Fruit fly (Drosophila melanogaster) whole organism, embryonic: ENCODE measurements around the gene CG3635.

Experiments used
- Atf-2 ChIP-seq: fragments of 200-800 bp; sonication (Bioruptor generic); optimal IDR thresholded peaks from 2 replicates; lab custom pipeline; 2016; ENCODE audit warnings: missing biosample characterization, missing genetic modification characterization
- CG10321 ChIP-seq: fragments of 200-800 bp; sonication (Bioruptor generic); IDR thresholded peaks from 2 replicates; pipeline ENCODE4 v1.3.6; 2022; ENCODE audit warnings: missing biosample characterization, missing genetic modification characterization
- CG10366 ChIP-seq: fragments of 200-800 bp; sonication (Bioruptor generic); IDR thresholded peaks from 2 replicates; pipeline ENCODE4 v1.3.6; 2022; ENCODE audit warnings: missing biosample characterization, missing genetic modification characterization
- CG10979 ChIP-seq: fragments of 200-800 bp; sonication (Bioruptor generic); optimal IDR thresholded peaks from 2 replicates; lab custom pipeline; 2018; ENCODE audit warnings: missing biosample characterization, mild to moderate bottlenecking, missing genetic modification characterization, moderate library complexity
- CG12155 ChIP-seq: fragments of 200-800 bp; sonication (Bioruptor generic); optimal IDR thresholded peaks from 3 replicates; lab custom pipeline; 2016; ENCODE audit warnings: missing biosample characterization, missing genetic modification characterization
- CG12236 ChIP-seq: fragments of 200-800 bp; sonication (Bioruptor generic); optimal IDR thresholded peaks from 2 replicates; lab custom pipeline; 2016; ENCODE audit warnings: missing biosample characterization, missing genetic modification characterization
- CG13624 ChIP-seq: fragments of 200-800 bp; sonication (Bioruptor generic); optimal IDR thresholded peaks from 2 replicates; lab custom pipeline; 2016; ENCODE audit warnings: missing biosample characterization, missing genetic modification characterization
- CG14050 ChIP-seq: fragments of 200-800 bp; sonication (Bioruptor generic); IDR thresholded peaks from 3 replicates; pipeline ENCODE4 v1.3.6; 2022; ENCODE audit warnings: missing biosample characterization, missing genetic modification characterization
- CG14965 ChIP-seq: fragments of 200-800 bp; sonication (Bioruptor generic); optimal IDR thresholded peaks from 2 replicates; lab custom pipeline; 2016; ENCODE audit warnings: missing biosample characterization, missing genetic modification characterization, borderline replicate concordance
- CG15073 ChIP-seq: fragments of 200-800 bp; sonication (Bioruptor generic); optimal IDR thresholded peaks from 2 replicates; lab custom pipeline; 2016; ENCODE audit warnings: missing biosample characterization, missing genetic modification characterization
- CG15479 ChIP-seq: fragments of 200-800 bp; sonication (Bioruptor generic); optimal IDR thresholded peaks from 3 replicates; lab custom pipeline; 2019; ENCODE audit warnings: missing biosample characterization, mild to moderate bottlenecking, missing genetic modification characterization, moderate library complexity
- CG1647 ChIP-seq: fragments of 200-800 bp; sonication (Bioruptor generic); optimal IDR thresholded peaks from 3 replicates; lab custom pipeline; 2016; ENCODE audit warnings: missing biosample characterization, missing genetic modification characterization
- CG17328 ChIP-seq: fragments of 200-800 bp; sonication (Bioruptor generic); IDR thresholded peaks from 2 replicates; pipeline ENCODE4 v1.3.6; 2022; ENCODE audit warnings: missing biosample characterization, missing genetic modification characterization
- CG31224 ChIP-seq: fragments of 200-800 bp; sonication (Bioruptor generic); IDR thresholded peaks from 2 replicates; pipeline ENCODE4 v1.3.6; 2022; ENCODE audit warnings: missing biosample characterization, missing genetic modification characterization
- CG31388 ChIP-seq: fragments of 200-800 bp; sonication (Bioruptor generic); optimal IDR thresholded peaks from 2 replicates; lab custom pipeline; 2016; ENCODE audit warnings: missing biosample characterization, missing genetic modification characterization
- CG4360 ChIP-seq: fragments of 200-800 bp; sonication (Bioruptor generic); IDR thresholded peaks from 2 replicates; pipeline ENCODE4 v1.3.6; 2022; ENCODE audit warnings: missing biosample characterization, missing genetic modification characterization
- CG8281 ChIP-seq: fragments of 200-800 bp; sonication (Bioruptor generic); optimal IDR thresholded peaks from 2 replicates; lab custom pipeline; 2018; ENCODE audit warnings: missing biosample characterization, mild to moderate bottlenecking, missing genetic modification characterization, moderate library complexity
- CG9876 ChIP-seq: fragments of 200-800 bp; sonication (Bioruptor generic); optimal IDR thresholded peaks from 2 replicates; lab custom pipeline; 2016; ENCODE audit warnings: missing biosample characterization, missing genetic modification characterization
- GATAe ChIP-seq: fragments of 200-800 bp; sonication (Bioruptor generic); conservative IDR thresholded peaks from 2 replicates; pipeline ENCODE4 v1.3.6; 2022; ENCODE audit warnings: missing biosample characterization, missing genetic modification characterization
- HLHmδ ChIP-seq: fragments of 200-800 bp; sonication (Bioruptor generic); optimal IDR thresholded peaks from 2 replicates; lab custom pipeline; 2018; ENCODE audit warnings: missing biosample characterization, mild to moderate bottlenecking, missing genetic modification characterization, moderate library complexity
- HmgD ChIP-seq: fragments of 200-800 bp; sonication (Bioruptor generic); optimal IDR thresholded peaks from 3 replicates; lab custom pipeline; 2016; ENCODE audit warnings: missing biosample characterization, missing genetic modification characterization
- Hmr ChIP-seq: fragments of 200-800 bp; sonication (Bioruptor generic); optimal IDR thresholded peaks from 3 replicates; lab custom pipeline; 2017; ENCODE audit warnings: mild to moderate bottlenecking, missing biosample characterization, missing genetic modification reagents, missing genetic modification characterization
- Hr39 ChIP-seq: fragments of >200 bp; optimal IDR thresholded peaks from 2 replicates; lab custom pipeline; 2017
- Nf-YB ChIP-seq: fragments of 200-800 bp; sonication (Bioruptor generic); optimal IDR thresholded peaks from 3 replicates; lab custom pipeline; 2019; ENCODE audit warnings: missing biosample characterization, mild to moderate bottlenecking, missing genetic modification characterization, moderate library complexity
- Optix ChIP-seq: fragments of 200-800 bp; sonication (Bioruptor generic); IDR thresholded peaks from 3 replicates; pipeline ENCODE4 v1.3.6; 2022; ENCODE audit warnings: missing biosample characterization, missing genetic modification characterization
- Rfx ChIP-seq: fragments of 200-800 bp; sonication (Bioruptor generic); IDR thresholded peaks from 2 replicates; pipeline ENCODE4 v1.3.6; 2022; ENCODE audit warnings: missing biosample characterization, missing genetic modification characterization
- Sin3A ChIP-seq: fragments of >200 bp; optimal IDR thresholded peaks from 2 replicates; lab custom pipeline; 2018
- Stat92E ChIP-seq, 3 experiments: fragments of >200 bp in 2 of 3; fragments of 200-800 bp in 1 of 3; sonication (Bioruptor generic) in 1 of 3; optimal IDR thresholded peaks; 2 replicates each; lab custom pipeline; 2017 to 2019; ENCODE audit warnings: missing biosample characterization in 3 of 3, missing genetic modification characterization in 3 of 3, mild to moderate bottlenecking in 1 of 3, moderate library complexity in 1 of 3
- ato ChIP-seq: fragments of 200-800 bp; sonication (Bioruptor generic); IDR thresholded peaks from 2 replicates; pipeline ENCODE4 v1.3.6; 2022; ENCODE audit warnings: missing biosample characterization, missing genetic modification characterization; ENCODE audit not compliant: partially characterized antibody
- bigmax ChIP-seq: fragments of 200-800 bp; sonication (Bioruptor generic); optimal IDR thresholded peaks from 2 replicates; lab custom pipeline; 2018; ENCODE audit warnings: missing biosample characterization, mild to moderate bottlenecking, missing genetic modification characterization
- dan ChIP-seq: fragments of 200-800 bp; sonication (Bioruptor generic); IDR thresholded peaks from 2 replicates; pipeline ENCODE4 v1.3.6; 2022; ENCODE audit warnings: missing biosample characterization, missing genetic modification characterization
- danr ChIP-seq: fragments of 200-800 bp; sonication (Bioruptor generic); IDR thresholded peaks from 2 replicates; pipeline ENCODE4 v1.3.6; 2022; ENCODE audit warnings: missing biosample characterization, missing genetic modification characterization
- dmrt99B ChIP-seq: fragments of 200-800 bp; sonication (Bioruptor generic); optimal IDR thresholded peaks from 2 replicates; lab custom pipeline; 2018; ENCODE audit warnings: missing biosample characterization, mild to moderate bottlenecking, missing genetic modification characterization, moderate library complexity
- fd102C ChIP-seq: fragments of 200-800 bp; sonication (Bioruptor generic); optimal IDR thresholded peaks from 2 replicates; lab custom pipeline; 2018; ENCODE audit warnings: missing biosample characterization, mild to moderate bottlenecking, missing genetic modification characterization, moderate library complexity
- fd64A ChIP-seq: fragments of 200-800 bp; sonication (Bioruptor generic); optimal IDR thresholded peaks from 3 replicates; lab custom pipeline; 2018; ENCODE audit warnings: missing biosample characterization, mild to moderate bottlenecking, missing genetic modification characterization
- gro ChIP-seq: fragments of 200-800 bp; sonication (Bioruptor generic); optimal IDR thresholded peaks from 2 replicates; lab custom pipeline; 2016; ENCODE audit warnings: missing biosample characterization, missing genetic modification characterization
- gt ChIP-seq: fragments of 200-800 bp; sonication (Bioruptor generic); IDR thresholded peaks from 2 replicates; pipeline ENCODE4 v1.3.6; 2022; ENCODE audit warnings: missing biosample characterization, missing genetic modification characterization
- insv ChIP-seq, 2 experiments: fragments of 200-800 bp; sonication (Bioruptor generic); optimal IDR thresholded peaks; 3 replicates each; lab custom pipeline; 2016 to 2018; ENCODE audit warnings: missing biosample characterization in 2 of 2, missing genetic modification characterization in 2 of 2
- inv ChIP-seq: fragments of 200-800 bp; sonication (Bioruptor generic); IDR thresholded peaks from 2 replicates; pipeline ENCODE4 v1.3.6; 2022; ENCODE audit warnings: missing biosample characterization, missing genetic modification characterization; ENCODE audit not compliant: partially characterized antibody
- knrl ChIP-seq: fragments of 200-800 bp; sonication (Bioruptor generic); IDR thresholded peaks from 3 replicates; pipeline ENCODE4 v1.3.6; 2022; ENCODE audit warnings: missing biosample characterization, missing genetic modification characterization; ENCODE audit not compliant: partially characterized antibody
- lmd ChIP-seq: fragments of 200-800 bp; sonication (Bioruptor generic); IDR thresholded peaks from 2 replicates; pipeline ENCODE4 v1.3.6; 2022; ENCODE audit warnings: missing biosample characterization, missing genetic modification characterization
- nerfin-1 ChIP-seq: fragments of 200-800 bp; sonication (Bioruptor generic); optimal IDR thresholded peaks from 3 replicates; lab custom pipeline; 2019; ENCODE audit warnings: missing biosample characterization, mild to moderate bottlenecking, missing genetic modification characterization, moderate library complexity
- pita ChIP-seq: fragments of 200-800 bp; sonication (Bioruptor generic); optimal IDR thresholded peaks from 2 replicates; lab custom pipeline; 2017; ENCODE audit warnings: missing biosample characterization, mild to moderate bottlenecking, missing genetic modification characterization
- pzg ChIP-seq: fragments of 200-800 bp; sonication (Bioruptor generic); optimal IDR thresholded peaks from 3 replicates; lab custom pipeline; 2018; ENCODE audit warnings: missing biosample characterization, mild to moderate bottlenecking, missing genetic modification characterization, moderate library complexity
- sc ChIP-seq, 3 experiments: fragments of >200 bp in 2 of 3; fragments of 200-800 bp in 1 of 3; sonication (Bioruptor generic) in 1 of 3; optimal IDR thresholded peaks; 2 replicates in 2 of 3; 3 replicates in 1 of 3; lab custom pipeline; 2017; ENCODE audit warnings: mild to moderate bottlenecking in 1 of 3, missing biosample characterization in 1 of 3, missing genetic modification characterization in 1 of 3, missing genetic modification reagents in 1 of 3
- seq ChIP-seq: fragments of 200-800 bp; sonication (Bioruptor generic); IDR thresholded peaks from 2 replicates; pipeline ENCODE4 v1.3.6; 2022; ENCODE audit warnings: missing biosample characterization, missing genetic modification characterization
- sna ChIP-seq: fragments of 200-800 bp; sonication (Bioruptor generic); IDR thresholded peaks from 2 replicates; pipeline ENCODE4 v1.3.6; 2022; ENCODE audit warnings: missing biosample characterization, missing genetic modification characterization; ENCODE audit not compliant: partially characterized antibody
- sob ChIP-seq: fragments of 200-800 bp; sonication (Bioruptor generic); IDR thresholded peaks from 2 replicates; pipeline ENCODE4 v1.3.6; 2022; ENCODE audit warnings: missing biosample characterization, missing genetic modification characterization
- sqz ChIP-seq: fragments of 200-800 bp; sonication (Bioruptor generic); optimal IDR thresholded peaks from 3 replicates; lab custom pipeline; 2018; ENCODE audit warnings: missing biosample characterization, mild to moderate bottlenecking, missing genetic modification characterization
- twi ChIP-seq: fragments of 200-800 bp; optimal IDR thresholded peaks from 2 replicates; lab custom pipeline; 2019; ENCODE audit warnings: missing biosample characterization, mild to moderate bottlenecking, missing genetic modification characterization, moderate library complexity
- vfl ChIP-seq: fragments of 200-800 bp; sonication (Bioruptor generic); optimal IDR thresholded peaks from 2 replicates; lab custom pipeline; 2016; ENCODE audit warnings: missing biosample characterization, missing genetic modification characterization

CG3635 gene

dm6 chr2L:22168559-22169027 lies 6.6 kb upstream of the CG3635 start (continued):
- TF ChIP-seq CG13624 (peak; percentile 52), knrl (GFP tag; lab: Robert Waterston, UW) (no peak), sqz (peak; percentile 15), CG17328 (peak; percentile 16; the same call in 1 of the 2 replicates), Nf-YB (GFP tag; lab: Kevin White, UChicago) (no peak), HLHmδ (no peak), dan (GFP tag; lab: Robert Waterston, UW) (no peak), sob (GFP tag; lab: Robert Waterston, UW) (peak; percentile 50), CG14050 (no peak), Stat92E (GFP tag; optimal IDR thresholded peaks at IDR 0.05; lab: Kevin White, UChicago) (no peak), fd64A (no peak), nerfin-1 (tag; lab: Kevin White, UChicago) (peak; percentile 87), CG8281 (tag; lab: Kevin White, UChicago) (no peak), Rfx (GFP tag; lab: Robert Waterston, UW) (no peak; the same call in 1 of the 2 replicates), inv (no peak), CG10366 (GFP tag; lab: Robert Waterston, UW) (no peak), CG15073 (no peak), gro (peak; percentile 53), dmrt99B (tag; lab: Kevin White, UChicago) (no peak), danr (GFP tag; lab: Robert Waterston, UW) (no peak), vfl (no peak), sc (optimal IDR thresholded peaks at IDR 0.05; lab: Kevin White, UChicago) (no peak), sc (GFP tag; optimal IDR thresholded peaks at IDR 0.05; lab: Kevin White, UChicago) (no peak), ato (no peak; the same call in 1 of the 2 replicates), CG1647 (GFP tag; lab: Kevin White, UChicago) (no peak), CG31388 (GFP tag; lab: Kevin White, UChicago) (no peak), HmgD (GFP tag; lab: Kevin White, UChicago) (peak; percentile 33), CG14965 (GFP tag; lab: Kevin White, UChicago) (no peak), CG9876 (GFP tag; lab: Kevin White, UChicago) (no peak), CG10321 (GFP tag; lab: Robert Waterston, UW) (peak; percentile 96), CG15479 (GFP tag; lab: Kevin White, UChicago) (peak; percentile 72), Optix (no peak), sna (no peak), CG12236 (GFP tag; lab: Kevin White, UChicago) (no peak), pita (GFP tag; lab: Kevin White, UChicago) (no peak), fd102C (GFP tag; lab: Kevin White, UChicago) (no peak), CG31224 (GFP tag; lab: Robert Waterston, UW) (no peak), pzg (GFP tag; lab: Kevin White, UChicago) (peak; percentile 28), CG10979 (tag; lab: Kevin White, UChicago) (no peak), Hmr (GFP tag; lab: Kevin White, UChicago) (no peak), lmd (GFP tag; lab: Robert Waterston, UW) (no peak), GATAe (GFP tag; lab: Robert Waterston, UW) (no peak), twi (tag; lab: Kevin White, UChicago) (no peak), Sin3A (lab: Kevin White, UChicago) (no peak), CG4360 (GFP tag; lab: Robert Waterston, UW) (no peak), gt (GFP tag; lab: Robert Waterston, UW) (no peak), seq (no peak), Atf-2 (no peak), CG12155 (GFP tag; lab: Kevin White, UChicago) (no peak), insv (GFP tag; optimal IDR thresholded peaks at IDR 0.05; lab: Kevin White, UChicago) (no peak), bigmax (no peak), Hr39 (lab: Kevin White, UChicago) (no peak)
